Fruit fly (Drosophila melanogaster) whole organism: ENCODE measurements around the gene CG9119.

ENCODE experiments used
- CG8478 ChIP-seq: fragments of >200 bp; optimal IDR thresholded peaks from 2 replicates; lab custom pipeline; 2018; ENCODE audit warnings: inconsistent platforms
- Dll ChIP-seq: fragments of >200 bp; optimal IDR thresholded peaks from 2 replicates; lab custom pipeline; 2017
- EcR ChIP-seq, 2 experiments: fragments of >200 bp; optimal IDR thresholded peaks; 2 replicates each; lab custom pipeline; 2017; ENCODE audit warnings: missing biosample characterization in 2 of 2, missing genetic modification characterization in 2 of 2, missing genetic modification reagents in 2 of 2
- pan ChIP-seq: fragments of >200 bp; optimal IDR thresholded peaks from 2 replicates; lab custom pipeline; 2017
- psq ChIP-seq: fragments of >200 bp; optimal IDR thresholded peaks from 2 replicates; lab custom pipeline; 2017
- usp ChIP-seq: fragments of >200 bp; optimal IDR thresholded peaks from 2 replicates; lab custom pipeline; 2017; ENCODE audit warnings: missing biosample characterization, missing genetic modification characterization, mixed read lengths

CG9119 gene

DNA sequence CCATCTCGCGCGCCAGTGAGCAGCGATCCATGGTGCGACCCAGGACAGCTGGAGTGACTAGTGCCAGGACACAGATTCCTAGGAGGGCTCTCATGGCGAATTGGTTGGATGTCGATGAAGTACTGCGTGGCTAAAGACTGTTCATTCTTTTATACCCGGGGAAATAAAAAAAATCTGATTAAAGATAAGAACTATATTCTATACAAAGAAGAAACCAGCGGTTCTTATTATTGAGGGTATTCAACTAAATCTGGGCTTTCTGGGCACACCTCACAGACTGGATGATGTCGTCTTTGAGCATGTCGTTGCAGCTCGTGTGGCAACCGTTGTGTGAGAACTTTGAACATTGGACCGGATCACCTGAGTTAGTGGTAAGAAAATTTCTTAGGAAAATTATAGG lies 9.4 kb downstream of the CG9119 start, which contains the start of gene LysX:
LysX (minus strand) TSS at position 101 of the 400 bp plus-strand sequence.
- TF ChIP-seq Dll = no peak
- no peak for TF ChIP-seq pan (lab: Kevin White, UChicago)
- TF ChIP-seq EcR (GFP tag; optimal IDR thresholded peaks at IDR 0.05; lab: Kevin White, UChicago) = no peak
- no peak for TF ChIP-seq usp (GFP tag; lab: Kevin White, UChicago)
- no peak for TF ChIP-seq psq (lab: Kevin White, UChicago)
- no peak for TF ChIP-seq CG8478 (lab: Kevin White, UChicago)

DNA sequence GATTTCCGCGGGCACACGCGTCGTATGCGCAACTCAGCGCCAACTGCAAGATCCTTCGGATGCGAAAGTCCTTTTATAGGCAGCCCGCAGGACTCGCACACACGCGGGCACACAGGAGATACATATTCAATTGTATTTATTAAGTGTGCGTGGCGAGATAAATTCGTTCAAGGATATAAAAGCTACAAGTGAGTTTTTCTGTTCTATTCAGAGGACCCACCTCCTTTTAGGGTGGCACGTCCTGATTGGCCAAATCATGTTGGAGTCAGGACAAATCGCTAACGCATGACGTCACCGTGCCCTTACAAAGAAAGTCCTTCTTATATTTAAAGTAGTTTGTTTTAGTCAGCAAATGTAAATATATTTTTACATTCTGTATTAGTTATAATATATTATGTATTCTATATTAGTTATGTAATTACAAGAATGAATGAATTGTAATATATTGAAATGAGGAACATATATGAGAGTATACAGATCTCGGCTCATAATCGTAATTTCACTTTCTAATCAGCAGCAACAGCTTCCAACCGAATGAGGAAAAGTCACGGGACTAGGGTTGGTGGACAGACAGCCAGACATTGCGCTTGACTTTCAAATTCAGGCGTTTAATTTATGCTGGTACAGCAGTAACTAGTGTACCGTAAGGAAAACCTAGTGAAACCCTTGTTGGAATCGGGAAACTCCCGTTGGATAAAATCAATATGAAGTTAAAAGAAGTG lies 11.3 kb downstream of the CG9119 start, which contains the start of gene Trhn:
Trhn (minus strand) TSS at position 51 of the 722 bp plus-strand sequence.
- no peak for TF ChIP-seq usp (GFP tag; lab: Kevin White, UChicago)
- no peak for TF ChIP-seq Dll
- no peak for TF ChIP-seq CG8478 (lab: Kevin White, UChicago)
- no peak for TF ChIP-seq pan (lab: Kevin White, UChicago)
- no peak for TF ChIP-seq EcR (GFP tag; optimal IDR thresholded peaks at IDR 0.05; lab: Kevin White, UChicago)
- no peak for TF ChIP-seq psq (lab: Kevin White, UChicago)

DNA sequence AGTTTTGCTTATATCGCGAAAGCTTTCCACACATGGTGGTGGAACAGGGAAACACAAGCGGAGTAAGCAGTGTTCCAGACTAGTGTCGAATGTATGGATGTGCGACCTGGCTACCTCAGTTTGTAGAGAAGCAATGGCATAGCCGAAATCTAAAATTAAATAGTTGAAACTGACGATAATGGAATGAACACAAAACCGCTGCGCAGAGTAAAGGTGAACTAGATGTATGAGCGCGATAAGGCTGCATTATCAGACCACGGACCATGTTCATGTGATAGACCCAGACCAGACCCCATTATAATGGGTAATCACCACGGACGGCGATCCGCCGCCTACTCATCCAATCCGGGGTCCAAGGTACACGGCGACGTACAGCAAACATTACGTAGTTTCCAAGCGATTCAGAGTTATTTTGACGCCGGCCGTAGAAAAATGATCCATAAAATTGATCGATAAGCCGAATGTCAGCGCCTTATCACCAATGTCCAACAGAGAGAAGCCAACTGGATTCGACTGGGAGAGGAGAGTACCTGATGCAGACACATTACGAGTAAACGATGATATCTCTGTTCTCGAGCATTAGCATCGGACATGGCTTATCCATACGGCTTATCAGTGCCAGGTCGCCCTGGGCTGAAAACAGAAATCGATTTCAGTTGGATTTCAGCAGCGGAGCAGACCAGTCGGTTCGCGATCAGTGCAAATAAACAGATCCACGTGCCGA lies 15.5 kb downstream of the CG9119 start, which contains the start of gene CG13912:
CG13912 (plus strand) TSS at position 653 of the 724 bp plus-strand sequence.
- no peak for TF ChIP-seq usp (GFP tag; lab: Kevin White, UChicago)

DNA sequence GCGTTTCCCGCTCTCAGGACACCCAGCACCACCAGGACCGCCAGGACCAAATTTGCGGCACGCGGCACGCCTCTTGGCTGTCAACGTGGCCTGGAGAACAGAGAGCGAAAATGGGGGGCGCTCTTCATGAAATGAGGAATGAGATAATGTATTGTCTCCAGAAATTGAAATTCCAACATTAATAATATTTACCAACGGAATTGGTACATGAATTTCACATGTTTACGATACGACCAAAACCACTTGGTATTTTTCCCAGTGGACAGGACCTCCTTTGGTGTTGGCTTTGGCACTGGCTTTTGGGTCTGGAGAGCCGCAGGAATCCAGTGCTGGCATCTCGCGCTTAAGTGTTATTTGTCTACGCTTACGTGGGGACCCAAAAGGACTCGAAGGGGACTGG lies 21.1 kb downstream of the CG9119 start:
- TF ChIP-seq EcR (GFP tag; optimal IDR thresholded peaks at IDR 0.05; lab: Kevin White, UChicago) (no peak), pan (lab: Kevin White, UChicago) (no peak)

DNA sequence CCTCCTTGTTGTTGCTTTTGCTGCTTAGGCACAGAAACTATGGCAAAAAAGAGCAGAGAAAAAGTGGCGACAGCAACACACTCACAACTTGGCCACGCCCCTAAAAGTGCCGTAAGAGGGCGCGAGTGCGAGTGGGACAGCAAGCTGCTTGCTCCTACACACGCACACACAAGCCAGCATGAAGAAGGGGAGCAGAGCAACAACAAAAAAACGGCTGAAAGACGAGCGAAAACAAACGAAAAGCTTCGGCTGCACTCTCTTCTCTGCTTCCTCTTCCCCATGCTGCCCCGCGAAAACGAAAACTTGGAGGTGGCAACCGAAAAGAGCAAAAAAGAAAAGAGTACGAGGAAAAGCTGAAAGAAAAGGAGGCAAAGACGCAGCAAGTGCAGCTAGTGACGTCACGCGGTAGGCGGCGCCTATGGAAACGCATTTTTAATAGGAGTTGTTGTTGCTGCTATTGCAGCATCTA lies 26.4 kb downstream of the CG9119 start:
- TF ChIP-seq Dll (peak; percentile 83), CG8478 (lab: Kevin White, UChicago) (peak; percentile 75), psq (lab: Kevin White, UChicago) (no peak), EcR (GFP tag; optimal IDR thresholded peaks at IDR 0.05; lab: Kevin White, UChicago) (no peak)

DNA sequence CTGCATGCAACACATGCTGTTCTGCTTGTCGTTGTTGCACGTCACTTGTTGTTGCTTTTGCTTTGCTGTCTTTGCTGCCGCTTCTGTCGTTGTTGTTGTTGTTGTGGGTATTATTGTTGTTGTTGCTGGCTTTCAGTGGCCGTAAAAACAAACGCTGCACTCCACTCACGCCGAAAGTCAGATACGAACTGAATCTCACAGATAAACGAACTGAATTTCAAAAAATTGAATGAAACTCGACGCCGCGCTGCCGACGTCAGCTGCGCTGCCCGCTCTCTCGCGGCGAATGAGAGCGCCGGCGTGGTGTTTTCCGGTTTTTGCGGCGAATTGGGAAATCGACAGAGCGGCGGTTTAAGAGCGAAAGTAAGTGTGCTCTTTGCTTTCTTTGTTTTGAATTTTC lies 27.5 kb downstream of the CG9119 start, which contains the start of gene bab2:
bab2 (minus strand) TSS at position 192 of the 400 bp plus-strand sequence.
- TF ChIP-seq usp (GFP tag; lab: Kevin White, UChicago) (no peak), Dll (peak; percentile 47)

DNA sequence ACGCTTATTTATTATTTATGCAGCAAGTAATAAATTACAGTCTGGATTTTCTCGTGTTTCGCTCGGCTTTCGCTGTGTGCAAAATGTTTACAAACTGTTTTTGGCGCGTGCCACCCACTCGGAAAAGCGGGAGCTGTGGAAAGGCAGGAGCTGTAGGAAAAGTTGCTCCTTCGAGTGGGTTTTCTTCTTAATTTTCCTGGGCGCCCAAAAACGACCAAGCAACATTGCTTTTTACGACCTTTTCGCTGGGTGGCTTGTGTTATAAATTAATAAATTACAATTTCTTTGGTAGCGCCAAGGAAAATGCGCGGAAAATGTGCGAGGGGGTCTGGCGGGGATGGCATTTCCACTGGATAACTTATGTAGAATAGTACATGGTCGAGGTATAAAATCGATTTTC lies 28.1 kb downstream of the CG9119 start:
- no peak for TF ChIP-seq usp (GFP tag; lab: Kevin White, UChicago)
- no peak for TF ChIP-seq psq (lab: Kevin White, UChicago)
- no peak for TF ChIP-seq pan (lab: Kevin White, UChicago)
- no peak for TF ChIP-seq Dll
- no peak for TF ChIP-seq CG8478 (lab: Kevin White, UChicago)
- TF ChIP-seq EcR (GFP tag; optimal IDR thresholded peaks at IDR 0.05; lab: Kevin White, UChicago) = no peak

DNA sequence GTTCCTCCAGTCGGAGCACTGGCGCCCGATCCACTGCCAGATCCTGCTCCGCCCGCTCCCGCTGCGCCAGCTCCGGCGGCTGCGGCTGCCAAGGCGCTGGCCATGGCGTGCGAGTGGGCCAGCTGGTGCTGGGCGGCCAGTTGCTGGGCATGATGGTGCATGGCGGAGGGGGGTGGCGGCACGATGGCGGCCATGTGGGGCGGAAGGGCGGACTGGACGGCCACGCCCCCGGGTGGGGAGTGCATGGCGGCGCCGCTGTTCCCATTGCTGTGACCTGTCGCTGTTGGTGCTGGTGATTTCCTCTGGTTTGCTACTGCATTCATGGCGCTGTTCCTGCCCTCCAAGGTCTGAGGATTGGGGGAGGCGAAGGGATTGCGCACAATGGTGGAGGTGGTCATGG lies 31.7 kb downstream of the CG9119 start:
- TF ChIP-seq Dll = no peak
- no peak for TF ChIP-seq CG8478 (lab: Kevin White, UChicago)
- TF ChIP-seq pan (lab: Kevin White, UChicago) = no peak
- TF ChIP-seq psq (lab: Kevin White, UChicago) = no peak
- TF ChIP-seq EcR (GFP tag; optimal IDR thresholded peaks at IDR 0.05; lab: Kevin White, UChicago) = no peak

DNA sequence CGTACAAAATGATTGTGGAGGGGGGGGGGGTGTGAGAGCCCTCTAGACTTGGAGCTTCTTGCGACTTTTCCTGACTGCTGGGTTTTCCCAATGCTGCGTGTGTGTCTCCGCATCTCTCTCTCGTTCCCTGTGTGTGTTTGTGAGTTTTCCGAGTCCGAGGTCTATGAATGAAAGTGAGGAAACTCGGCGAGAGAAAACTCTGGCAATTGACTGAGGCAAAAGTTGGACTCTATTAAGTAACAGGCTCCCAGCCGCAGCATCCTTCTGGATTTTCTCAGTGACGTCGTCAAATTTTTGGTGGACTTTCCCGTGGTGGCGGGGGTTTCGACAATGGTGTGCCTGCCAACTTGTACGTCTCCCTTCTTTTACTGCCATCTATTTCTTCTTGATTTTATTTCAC lies 34.0 kb downstream of the CG9119 start:
- TF ChIP-seq psq (lab: Kevin White, UChicago) (no peak), Dll (no peak), pan (lab: Kevin White, UChicago) (no peak), EcR (GFP tag; optimal IDR thresholded peaks at IDR 0.05; lab: Kevin White, UChicago) (no peak), usp (GFP tag; lab: Kevin White, UChicago) (no peak), CG8478 (lab: Kevin White, UChicago) (no peak)

DNA sequence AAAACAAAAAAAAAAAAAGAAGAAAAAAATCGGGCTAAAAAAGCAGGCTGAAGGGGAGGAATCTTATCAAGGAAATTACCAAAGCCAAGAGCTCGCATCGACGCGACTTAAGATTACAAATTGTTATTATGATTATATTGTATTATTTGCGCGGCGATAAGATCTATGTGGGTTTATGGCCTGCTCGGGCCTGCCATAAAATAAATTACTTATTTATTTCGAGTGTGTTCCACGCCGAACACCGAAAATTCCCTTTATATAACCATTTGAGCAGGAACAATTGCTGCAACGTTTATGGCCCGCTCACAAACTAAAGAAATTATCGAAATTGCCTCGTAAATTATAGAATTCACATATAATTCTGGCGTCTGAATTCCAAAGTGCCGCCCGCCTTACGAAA lies 35.0 kb downstream of the CG9119 start:
- TF ChIP-seq Dll = no peak

DNA sequence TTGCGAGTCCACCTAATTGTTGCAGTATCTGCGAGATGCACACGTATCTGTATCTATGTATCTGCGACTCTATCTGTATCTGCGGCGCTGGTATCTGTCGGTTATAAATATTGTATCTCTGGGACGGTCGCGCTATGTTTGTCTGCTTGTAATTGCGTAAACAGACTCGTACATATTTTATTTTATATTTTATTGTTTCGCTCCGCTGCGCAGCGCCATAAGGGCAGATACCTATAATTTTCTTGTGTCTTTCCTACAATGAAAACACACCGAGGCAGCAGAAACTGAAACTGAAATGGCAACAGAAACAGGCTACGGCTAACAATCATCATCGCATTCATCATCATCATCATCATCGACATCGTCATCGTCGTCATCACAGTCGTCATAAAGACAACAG lies 36.1 kb downstream of the CG9119 start:
- TF ChIP-seq usp (GFP tag; lab: Kevin White, UChicago) = no peak
- no peak for TF ChIP-seq psq (lab: Kevin White, UChicago)
- no peak for TF ChIP-seq CG8478 (lab: Kevin White, UChicago)
- TF ChIP-seq EcR (GFP tag; optimal IDR thresholded peaks at IDR 0.05; lab: Kevin White, UChicago) = no peak
- TF ChIP-seq Dll = no peak
- TF ChIP-seq pan (lab: Kevin White, UChicago) = no peak
